Fruit fly (Drosophila melanogaster) whole organism, embryonic: ENCODE measurements around the gene Cypl.

Experiments
- ATbp ChIP-seq: fragments of 200-800 bp; sonication (Bioruptor generic); optimal IDR thresholded peaks from 2 replicates; lab custom pipeline; 2017; ENCODE audit warnings: missing biosample characterization, mild to moderate bottlenecking, missing genetic modification characterization, missing genetic modification reagents
- Adf1 ChIP-seq: fragments of 200-800 bp; sonication (Bioruptor generic); IDR thresholded peaks from 2 replicates; pipeline ENCODE4 v1.3.6; 2022; ENCODE audit warnings: missing biosample characterization, missing genetic modification characterization
- Aef1 ChIP-seq: fragments of 200-800 bp; sonication (Bioruptor generic); IDR thresholded peaks from 3 replicates; pipeline ENCODE4 v1.3.6; 2022; ENCODE audit warnings: missing biosample characterization, missing genetic modification characterization
- Bgb ChIP-seq: fragments of 200-800 bp; sonication (Bioruptor generic); IDR thresholded peaks from 2 replicates; pipeline ENCODE4 v1.3.6; 2022; ENCODE audit warnings: missing biosample characterization, missing genetic modification characterization; ENCODE audit not compliant: partially characterized antibody
- Blimp-1 ChIP-seq: fragments of 200-800 bp; sonication (Bioruptor generic); optimal IDR thresholded peaks from 3 replicates; lab custom pipeline; 2018; ENCODE audit warnings: missing biosample characterization, missing genetic modification characterization, mild to moderate bottlenecking, moderate library complexity, missing genetic modification reagents
- CG10959 ChIP-seq: fragments of 200-800 bp; sonication (Bioruptor generic); IDR thresholded peaks from 2 replicates; pipeline ENCODE4 v1.3.6; 2022; ENCODE audit warnings: missing biosample characterization, missing genetic modification characterization
- CG11504 ChIP-seq: fragments of 200-800 bp; sonication (Bioruptor generic); optimal IDR thresholded peaks from 3 replicates; lab custom pipeline; 2019; ENCODE audit warnings: missing biosample characterization, mild to moderate bottlenecking, missing genetic modification characterization, moderate library complexity
- CG12769 ChIP-seq: fragments of 200-800 bp; sonication (Bioruptor generic); optimal IDR thresholded peaks from 2 replicates; lab custom pipeline; 2019; ENCODE audit warnings: missing biosample characterization, mild to moderate bottlenecking, missing genetic modification characterization, moderate library complexity
- CG13894 ChIP-seq: fragments of 200-800 bp; sonication (Bioruptor generic); optimal IDR thresholded peaks from 3 replicates; lab custom pipeline; 2018; ENCODE audit warnings: missing biosample characterization, mild to moderate bottlenecking, missing genetic modification characterization, moderate library complexity
- CG15269 ChIP-seq: fragments of 200-800 bp; sonication (Bioruptor generic); optimal IDR thresholded peaks from 2 replicates; lab custom pipeline; 2018; ENCODE audit warnings: missing biosample characterization, mild to moderate bottlenecking, missing genetic modification characterization, moderate library complexity
- CG18619 ChIP-seq: fragments of 200-800 bp; sonication (Bioruptor generic); optimal IDR thresholded peaks from 3 replicates; lab custom pipeline; 2017; ENCODE audit warnings: missing biosample characterization, mild to moderate bottlenecking, missing genetic modification characterization
- CG2712 ChIP-seq: fragments of 200-800 bp; optimal IDR thresholded peaks from 3 replicates; lab custom pipeline; 2019; ENCODE audit warnings: missing biosample characterization, mild to moderate bottlenecking, missing genetic modification characterization, moderate library complexity
- CG33213 ChIP-seq: fragments of 200-800 bp; sonication (Bioruptor generic); optimal IDR thresholded peaks from 3 replicates; lab custom pipeline; 2016; ENCODE audit warnings: missing biosample characterization, missing genetic modification characterization
- CG3726 ChIP-seq: fragments of 200-800 bp; sonication (Bioruptor generic); IDR thresholded peaks from 3 replicates; pipeline ENCODE4, ENCODE4 v1.3.6; 2022; ENCODE audit warnings: missing biosample characterization, missing genetic modification characterization
- CG4854 ChIP-seq: fragments of 200-800 bp; sonication (Bioruptor generic); optimal IDR thresholded peaks from 2 replicates; lab custom pipeline; 2016; ENCODE audit warnings: missing biosample characterization, missing genetic modification characterization, inconsistent platforms
- CG6791 ChIP-seq: fragments of 200-800 bp; sonication (Bioruptor generic); IDR thresholded peaks from 3 replicates; pipeline ENCODE4 v1.3.6; 2022; ENCODE audit warnings: missing biosample characterization, missing genetic modification characterization; ENCODE audit not compliant: partially characterized antibody
- CG7357 ChIP-seq: fragments of 200-800 bp; sonication (Bioruptor generic); IDR thresholded peaks from 3 replicates; pipeline ENCODE4 v1.3.6; 2022; ENCODE audit warnings: missing biosample characterization, missing genetic modification characterization
- CG8281 ChIP-seq: fragments of 200-800 bp; sonication (Bioruptor generic); optimal IDR thresholded peaks from 2 replicates; lab custom pipeline; 2018; ENCODE audit warnings: missing biosample characterization, mild to moderate bottlenecking, missing genetic modification characterization, moderate library complexity
- CG9609 ChIP-seq: fragments of 200-800 bp; sonication (Bioruptor generic); optimal IDR thresholded peaks from 3 replicates; lab custom pipeline; 2016; ENCODE audit warnings: missing biosample characterization, missing genetic modification characterization
- D19A ChIP-seq: fragments of 200-800 bp; optimal IDR thresholded peaks from 3 replicates; lab custom pipeline; 2019; ENCODE audit warnings: missing biosample characterization, mild to moderate bottlenecking, missing genetic modification characterization, moderate library complexity
- Dek ChIP-seq: fragments of 200-800 bp; sonication (Bioruptor generic); optimal IDR thresholded peaks from 3 replicates; lab custom pipeline; 2019; ENCODE audit warnings: missing biosample characterization, mild to moderate bottlenecking, missing genetic modification characterization, moderate library complexity
- ERR ChIP-seq: fragments of 200-800 bp; sonication (Bioruptor generic); optimal IDR thresholded peaks from 2 replicates; lab custom pipeline; 2016; ENCODE audit warnings: missing biosample characterization, missing genetic modification characterization
- MTF-1 ChIP-seq: fragments of 200-800 bp; sonication (Bioruptor generic); optimal IDR thresholded peaks from 2 replicates; lab custom pipeline; 2018; ENCODE audit warnings: missing biosample characterization, mild to moderate bottlenecking, missing genetic modification characterization, borderline replicate concordance
- Oaz ChIP-seq: fragments of 200-800 bp; sonication (Bioruptor generic); IDR thresholded peaks from 2 replicates; pipeline ENCODE4 v1.3.6; 2022; ENCODE audit warnings: missing biosample characterization, missing genetic modification characterization
- Opbp ChIP-seq: fragments of 200-800 bp; sonication (Bioruptor generic); IDR thresholded peaks from 3 replicates; pipeline ENCODE4 v1.3.6; 2022; ENCODE audit warnings: missing biosample characterization, missing genetic modification characterization; ENCODE audit not compliant: partially characterized antibody
- Vsx1 ChIP-seq: fragments of 200-800 bp; sonication (Bioruptor generic); optimal IDR thresholded peaks from 2 replicates; lab custom pipeline; 2017; ENCODE audit warnings: missing biosample characterization, mild to moderate bottlenecking, missing genetic modification characterization, missing genetic modification reagents
- aop ChIP-seq: fragments of 200-800 bp; sonication (Bioruptor generic); IDR thresholded peaks from 2 replicates; pipeline ENCODE4 v1.3.6; 2022; ENCODE audit warnings: missing biosample characterization, missing genetic modification characterization
- bbx ChIP-seq: fragments of 200-800 bp; sonication (Bioruptor generic); IDR thresholded peaks from 2 replicates; pipeline ENCODE4 v1.3.6; 2022; ENCODE audit warnings: missing biosample characterization, missing genetic modification characterization; ENCODE audit not compliant: partially characterized antibody
- br ChIP-seq: fragments of >200 bp; optimal IDR thresholded peaks from 2 replicates; lab custom pipeline; 2017
- caup ChIP-seq: fragments of 200-800 bp; sonication (Bioruptor generic); optimal IDR thresholded peaks from 3 replicates; lab custom pipeline; 2017; ENCODE audit warnings: missing biosample characterization, mild to moderate bottlenecking, missing genetic modification characterization, moderate library complexity; ENCODE audit not compliant: severe bottlenecking
- cg ChIP-seq: fragments of 200-800 bp; sonication (Bioruptor generic); optimal IDR thresholded peaks from 3 replicates; lab custom pipeline; 2019; ENCODE audit warnings: missing biosample characterization, mild to moderate bottlenecking, missing genetic modification characterization, moderate library complexity
- croc ChIP-seq: fragments of 200-800 bp; sonication (Bioruptor generic); conservative IDR thresholded peaks from 3 replicates; pipeline ENCODE4 v1.3.6; 2022; ENCODE audit warnings: missing biosample characterization, missing genetic modification characterization
- crol ChIP-seq: fragments of 200-800 bp; sonication (Bioruptor generic); IDR thresholded peaks from 2 replicates; pipeline ENCODE4 v1.3.6; 2022; ENCODE audit warnings: missing biosample characterization, missing genetic modification characterization
- crp ChIP-seq, 2 experiments: fragments of 200-800 bp; sonication (Bioruptor generic); optimal IDR thresholded peaks; 2 replicates in 1 of 2; 3 replicates in 1 of 2; lab custom pipeline; 2017; ENCODE audit warnings: missing biosample characterization in 2 of 2, missing genetic modification characterization in 2 of 2, mild to moderate bottlenecking in 1 of 2, moderate library complexity in 1 of 2
- cwo ChIP-seq: fragments of 200-800 bp; sonication (Bioruptor generic); optimal IDR thresholded peaks from 3 replicates; lab custom pipeline; 2017; ENCODE audit warnings: missing biosample characterization, missing genetic modification characterization, mild to moderate bottlenecking, moderate library complexity, missing genetic modification reagents
- klu ChIP-seq: fragments of 200-800 bp; sonication (Bioruptor generic); IDR thresholded peaks from 2 replicates; pipeline ENCODE4 v1.3.6; 2022; ENCODE audit warnings: missing biosample characterization, missing genetic modification characterization
- kni ChIP-seq: fragments of 200-800 bp; sonication (Bioruptor generic); optimal IDR thresholded peaks from 3 replicates; lab custom pipeline; 2017; ENCODE audit warnings: mild to moderate bottlenecking, missing biosample characterization, missing genetic modification reagents, missing genetic modification characterization
- pan ChIP-seq, 4 experiments: fragments of >200 bp in 3 of 4; fragments of 200-800 bp in 1 of 4; sonication (Bioruptor generic) in 1 of 4; optimal IDR thresholded peaks in 3 of 4; IDR thresholded peaks in 1 of 4; 2 replicates each; pipeline versions ENCODE4 v1.3.6 to Lab custom; 2017 to 2022; ENCODE audit warnings: missing biosample characterization in 2 of 4, missing genetic modification characterization in 2 of 4, mixed read lengths in 1 of 4
- pnt ChIP-seq: fragments of 200-800 bp; sonication (Bioruptor generic); optimal IDR thresholded peaks from 3 replicates; lab custom pipeline; 2016; ENCODE audit warnings: missing biosample characterization, missing genetic modification characterization
- ro ChIP-seq: fragments of 200-800 bp; sonication (Bioruptor generic); IDR thresholded peaks from 2 replicates; pipeline ENCODE4 v1.3.6; 2022; ENCODE audit warnings: missing biosample characterization, missing genetic modification characterization
- row ChIP-seq: fragments of 200-800 bp; sonication (Bioruptor generic); IDR thresholded peaks from 3 replicates; pipeline ENCODE4 v1.3.6; 2022; ENCODE audit warnings: missing biosample characterization, missing genetic modification characterization
- sc ChIP-seq, 3 experiments: fragments of >200 bp in 2 of 3; fragments of 200-800 bp in 1 of 3; sonication (Bioruptor generic) in 1 of 3; optimal IDR thresholded peaks; 2 replicates in 2 of 3; 3 replicates in 1 of 3; lab custom pipeline; 2017; ENCODE audit warnings: mild to moderate bottlenecking in 1 of 3, missing biosample characterization in 1 of 3, missing genetic modification characterization in 1 of 3, missing genetic modification reagents in 1 of 3
- slou ChIP-seq: fragments of 200-800 bp; sonication (Bioruptor generic); optimal IDR thresholded peaks from 3 replicates; lab custom pipeline; 2016; ENCODE audit warnings: missing biosample characterization, missing genetic modification characterization
- ssp ChIP-seq: fragments of 200-800 bp; sonication (Bioruptor generic); IDR thresholded peaks from 2 replicates; pipeline ENCODE4 v1.3.6; 2022; ENCODE audit warnings: missing biosample characterization, missing genetic modification characterization
- tin ChIP-seq: fragments of 200-800 bp; sonication (Bioruptor generic); optimal IDR thresholded peaks from 3 replicates; lab custom pipeline; 2016; ENCODE audit warnings: missing biosample characterization, missing genetic modification characterization
- ttk ChIP-seq: fragments of 200-800 bp; sonication (Bioruptor generic); IDR thresholded peaks from 2 replicates; pipeline ENCODE4 v2.1.2; 2022; ENCODE audit warnings: missing biosample characterization, missing genetic modification characterization

Cypl gene

DNA sequence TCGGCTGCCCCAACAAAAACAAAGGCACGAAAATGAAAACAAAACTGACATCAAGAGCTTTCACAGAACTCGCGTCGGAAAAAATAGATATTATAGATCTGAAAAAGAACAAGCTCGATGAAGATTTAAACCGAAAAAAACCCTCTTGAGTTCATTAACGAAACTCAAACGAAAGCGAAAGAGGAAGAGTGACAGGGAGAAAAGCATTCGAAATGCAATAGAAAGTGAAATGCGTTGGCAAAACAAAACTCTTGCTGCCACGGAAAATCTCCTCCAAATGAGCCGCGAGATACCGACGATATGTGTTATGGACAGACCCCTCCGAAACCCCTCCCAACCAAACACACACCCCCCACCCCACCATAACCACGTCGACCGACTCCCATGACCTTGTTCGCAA lies 26.2 kb downstream of the Cypl start:
- TF ChIP-seq CG6791 (GFP tag; lab: Robert Waterston, UW), result no peak
- no peak for TF ChIP-seq Adf1 (GFP tag; lab: Robert Waterston, UW)
- TF ChIP-seq crol, result peak; percentile 40; the same call in 1 of the 2 replicates
- no peak for TF ChIP-seq pan (optimal IDR thresholded peaks at IDR 0.05; lab: Kevin White, UChicago)
- no peak for TF ChIP-seq pan (GFP tag; optimal IDR thresholded peaks at IDR 0.05 in 1 of 2, IDR thresholded peaks at IDR 0.05 in 1 of 2)
- TF ChIP-seq ro (GFP tag; lab: Robert Waterston, UW), result no peak
- TF ChIP-seq ssp (GFP tag; lab: Robert Waterston, UW), result no peak
- TF ChIP-seq Blimp-1 (GFP tag; lab: Kevin White, UChicago), result peak; percentile 91
- TF ChIP-seq CG3726 (GFP tag; lab: Robert Waterston, UW), result no peak
- TF ChIP-seq CG18619 (GFP tag; lab: Kevin White, UChicago), result no peak
- no peak for TF ChIP-seq ttk (GFP tag; lab: Robert Waterston, UW)
- no peak for TF ChIP-seq slou (GFP tag; lab: Kevin White, UChicago)
- no peak for TF ChIP-seq CG4854 (GFP tag; lab: Kevin White, UChicago)

DNA sequence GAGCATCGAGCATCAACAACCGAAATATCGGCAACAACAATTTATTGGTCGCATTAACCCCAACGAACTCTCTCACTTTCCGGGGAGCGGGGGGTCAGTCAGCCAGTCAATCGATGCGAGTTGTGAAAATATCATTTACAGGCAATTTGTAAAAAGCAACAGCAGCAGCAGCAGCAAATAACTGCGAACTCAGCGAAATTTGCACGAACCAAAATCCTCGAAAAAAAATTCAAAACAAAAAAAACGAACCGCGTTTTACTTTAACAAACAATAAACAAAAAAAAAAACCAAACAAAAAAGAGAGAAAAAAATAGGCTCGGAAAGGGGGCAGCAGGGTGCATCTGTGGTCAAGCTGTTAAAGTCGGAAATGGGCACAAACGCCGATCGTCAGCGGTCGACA lies 27.1 kb downstream of the Cypl start:
- TF ChIP-seq CG4854 (GFP tag; lab: Kevin White, UChicago), result no peak
- TF ChIP-seq bbx (GFP tag; lab: Robert Waterston, UW), result 0 out of 2 replicates have a peak, but pooled peaks have one; percentile 15

DNA sequence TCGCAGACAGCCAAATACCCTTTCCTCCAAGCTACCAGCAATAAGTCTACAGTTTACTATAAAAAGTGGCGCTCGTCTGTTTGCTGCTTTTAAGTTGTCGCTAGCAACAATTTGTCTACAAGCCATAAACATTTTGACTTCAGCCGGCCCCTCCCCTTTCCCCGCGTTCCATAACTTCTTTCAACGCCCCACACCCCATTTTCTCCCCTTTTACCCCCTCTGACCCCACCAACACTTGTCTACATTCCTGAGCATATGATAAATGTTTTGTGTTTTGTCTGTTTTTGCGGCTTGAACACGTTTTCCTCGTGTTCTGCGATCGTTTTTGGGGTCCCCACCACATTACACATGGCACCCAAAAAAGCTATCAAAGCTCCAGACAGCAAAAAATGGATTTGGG lies 29.1 kb downstream of the Cypl start:
- TF ChIP-seq MTF-1 (no peak), caup (GFP tag; lab: Kevin White, UChicago) (peak; percentile 48), tin (GFP tag; lab: Kevin White, UChicago) (no peak), Aef1 (GFP tag; lab: Robert Waterston, UW) (no peak), D19A (tag; lab: Kevin White, UChicago) (peak; percentile 63), Oaz (no peak), croc (no peak), CG8281 (tag; lab: Kevin White, UChicago) (no peak), CG12769 (peak; percentile 30), CG13894 (peak; percentile 56), cg (GFP tag; lab: Kevin White, UChicago) (no peak), CG10959 (GFP tag; lab: Robert Waterston, UW) (no peak), Vsx1 (GFP tag; lab: Kevin White, UChicago) (no peak), CG9609 (GFP tag; lab: Kevin White, UChicago) (no peak), kni (GFP tag; lab: Kevin White, UChicago) (peak; percentile 81), row (GFP tag; lab: Robert Waterston, UW) (0 out of 3 replicates have a peak, but pooled peaks have one; percentile 11), CG33213 (GFP tag; lab: Kevin White, UChicago) (no peak), Bgb (GFP tag; lab: Robert Waterston, UW) (no peak), CG2712 (no peak), cwo (peak; percentile 41), crol (peak; percentile 85), br (lab: Kevin White, UChicago) (no peak), Opbp (GFP tag; lab: Robert Waterston, UW) (no peak), sc (optimal IDR thresholded peaks at IDR 0.05; lab: Kevin White, UChicago) (no peak), sc (GFP tag; optimal IDR thresholded peaks at IDR 0.05; lab: Kevin White, UChicago) (no peak), aop (GFP tag; lab: Robert Waterston, UW) (no peak), pnt (GFP tag; lab: Kevin White, UChicago) (no peak), CG11504 (tag; lab: Kevin White, UChicago) (peak; percentile 52), CG15269 (tag; lab: Kevin White, UChicago) (peak; percentile 56), ATbp (GFP tag; lab: Kevin White, UChicago) (no peak), crp (GFP tag; optimal IDR thresholded peaks at IDR 0.05; lab: Kevin White, UChicago) (no peak), ERR (GFP tag; lab: Kevin White, UChicago) (no peak), klu (GFP tag; lab: Robert Waterston, UW) (0 out of 2 replicates have a peak, but pooled peaks have one; percentile 10), Dek (tag; lab: Kevin White, UChicago) (no peak), CG7357 (GFP tag; lab: Robert Waterston, UW) (no peak)
